Worm (Caenorhabditis elegans) whole organism, late embryonic: ENCODE results near the gene F14H8.2.

ENCODE experiments used
- dve-1 ChIP-seq: sonication (generic microtip); optimal IDR thresholded peaks from 2 replicates; lab custom pipeline; 2017; ENCODE audit warnings: antibody characterized with exemption, mild to moderate bottlenecking, missing genetic modification characterization, missing compliant biosample characterization
- fax-1 ChIP-seq: sonication (generic microtip); optimal IDR thresholded peaks from 2 replicates; lab custom pipeline; 2016; ENCODE audit warnings: missing genotype, missing genetic modification characterization, missing compliant biosample characterization
- odd-2 ChIP-seq: sonication (generic microtip); optimal IDR thresholded peaks from 2 replicates; lab custom pipeline; 2017; ENCODE audit warnings: antibody characterized with exemption, mild to moderate bottlenecking, missing genetic modification characterization, missing compliant biosample characterization
- pha-4 ChIP-seq: fragments of 150-350 bp; optimal IDR thresholded peaks from 2 replicates; lab custom pipeline; 2018; ENCODE audit warnings: missing biosample characterization, missing genetic modification reagents, missing genetic modification characterization
- pqm-1 ChIP-seq: sonication (generic microtip); optimal IDR thresholded peaks from 2 replicates; lab custom pipeline; 2016; ENCODE audit warnings: missing genetic modification characterization, missing compliant biosample characterization

ce11 chrV:15052368-15052767, 32.2 kb upstream of the F14H8.2 start, which contains the start of the genes fbxa-82 and C25D7.5:
- no peak for TF ChIP-seq dve-1 (tag; lab: Kevin White, UChicago)
- no peak for TF ChIP-seq pqm-1 (tag; lab: Kevin White, UChicago)
- TF ChIP-seq fax-1, result no peak
- TF ChIP-seq odd-2 (tag; lab: Kevin White, UChicago), result no peak
- TF ChIP-seq pha-4 (tag; lab: Kevin White, UChicago), result no peak
